Worm (Caenorhabditis elegans) whole organism, L3 larva: ENCODE measurements around the gene cts-1.

Experiments used
- R02D3.7 ChIP-seq: fragments of 150-350 bp; optimal IDR thresholded peaks from 2 replicates; lab custom pipeline; 2014; ENCODE audit warnings: missing biosample characterization, missing genetic modification characterization
- ZK546.5 ChIP-seq: sonication (generic microtip); optimal IDR thresholded peaks from 2 replicates; lab custom pipeline; 2017; ENCODE audit warnings: missing biosample characterization, missing genetic modification characterization
- ama-1 ChIP-seq: fragments of 150-350 bp; optimal IDR thresholded peaks from 2 replicates; lab custom pipeline; 2018
- ceh-28 ChIP-seq: fragments of 150-350 bp; optimal IDR thresholded peaks from 2 replicates; lab custom pipeline; 2014; ENCODE audit warnings: missing biosample characterization, missing genetic modification reagents, missing genetic modification characterization
- ceh-82 ChIP-seq: fragments of 150-350 bp; optimal IDR thresholded peaks from 2 replicates; lab custom pipeline; 2014; ENCODE audit warnings: missing biosample characterization, missing genetic modification characterization
- egl-27 ChIP-seq: sonication (generic microtip); optimal IDR thresholded peaks from 4 replicates; lab custom pipeline; 2017; ENCODE audit warnings: missing biosample characterization, missing genetic modification reagents, missing genetic modification characterization
- elt-3 ChIP-seq, 3 experiments: fragments of 150-350 bp in 1 of 3; sonication (generic microtip) in 2 of 3; optimal IDR thresholded peaks; 2 replicates in 2 of 3; 4 replicates in 1 of 3; lab custom pipeline; 2014 to 2017; ENCODE audit warnings: missing biosample characterization in 3 of 3, missing genetic modification characterization in 3 of 3
- fkh-10 ChIP-seq: sonication (generic microtip); optimal IDR thresholded peaks from 2 replicates; lab custom pipeline; 2017; ENCODE audit warnings: missing biosample characterization, missing genetic modification reagents, missing genetic modification characterization
- fkh-2 ChIP-seq: fragments of 150-350 bp; optimal IDR thresholded peaks from 2 replicates; lab custom pipeline; 2014; ENCODE audit warnings: missing biosample characterization, missing genetic modification reagents, missing genetic modification characterization
- lin-15B ChIP-seq: fragments of 150-350 bp; optimal IDR thresholded peaks from 2 replicates; lab custom pipeline; 2014; ENCODE audit warnings: missing biosample characterization, missing genetic modification characterization
- lin-39 ChIP-seq: fragments of 150-350 bp; optimal IDR thresholded peaks from 2 replicates; lab custom pipeline; 2018; ENCODE audit warnings: missing biosample characterization, missing genetic modification reagents, missing genetic modification characterization
- mml-1 ChIP-seq: fragments of 150-350 bp; sonication (generic microtip); optimal IDR thresholded peaks from 3 replicates; lab custom pipeline; 2014; ENCODE audit warnings: missing biosample characterization, missing genetic modification characterization
- nfya-1 ChIP-seq: sonication (generic microtip); optimal IDR thresholded peaks from 2 replicates; lab custom pipeline; 2017; ENCODE audit warnings: missing genetic modification characterization, mild to moderate bottlenecking, missing compliant biosample characterization, antibody characterized with exemption, moderate library complexity; ENCODE audit not compliant: insufficient read depth
- nhr-23 ChIP-seq: fragments of 150-350 bp; optimal IDR thresholded peaks from 2 replicates; lab custom pipeline; 2014; ENCODE audit warnings: missing biosample characterization, missing genetic modification reagents, missing genetic modification characterization
- nhr-25 ChIP-seq: sonication (generic microtip); optimal IDR thresholded peaks from 2 replicates; lab custom pipeline; 2017; ENCODE audit warnings: missing biosample characterization, missing genetic modification characterization
- nhr-28 ChIP-seq: fragments of 150-350 bp; optimal IDR thresholded peaks from 2 replicates; lab custom pipeline; 2014; ENCODE audit warnings: missing biosample characterization, missing genetic modification characterization
- nhr-43 ChIP-seq: sonication (generic microtip); optimal IDR thresholded peaks from 2 replicates; lab custom pipeline; 2016; ENCODE audit warnings: mild to moderate bottlenecking, missing genetic modification characterization, missing compliant biosample characterization; ENCODE audit not compliant: poor library complexity, severe bottlenecking
- nhr-76 ChIP-seq: fragments of 150-350 bp; sonication (generic microtip); optimal IDR thresholded peaks from 5 replicates; lab custom pipeline; 2014; ENCODE audit warnings: missing biosample characterization, missing genetic modification characterization
- nhr-77 ChIP-seq: fragments of 150-350 bp; optimal IDR thresholded peaks from 2 replicates; lab custom pipeline; 2014; ENCODE audit warnings: missing biosample characterization, missing genetic modification characterization
- snpc-4 ChIP-seq: fragments of 150-350 bp; optimal IDR thresholded peaks from 2 replicates; lab custom pipeline; 2014; ENCODE audit warnings: missing biosample characterization, missing genetic modification characterization
- tbx-2 ChIP-seq: sonication (generic microtip); optimal IDR thresholded peaks from 2 replicates; lab custom pipeline; 2016; ENCODE audit warnings: mild to moderate bottlenecking, missing genetic modification characterization, missing compliant biosample characterization
- unc-39 ChIP-seq: sonication (generic microtip); optimal IDR thresholded peaks from 4 replicates; lab custom pipeline; 2017; ENCODE audit warnings: missing biosample characterization, missing genetic modification characterization
- ztf-4 ChIP-seq: fragments of 150-350 bp; optimal IDR thresholded peaks from 2 replicates; lab custom pipeline; 2014; ENCODE audit warnings: missing biosample characterization, missing genetic modification characterization

Gene cts-1

ce11 chrIII:10178552-10178951 lies 37.9 kb downstream of the cts-1 start:
- TF ChIP-seq R02D3.7 (tag; lab: Kevin White, UChicago), result no peak
- no peak for TF ChIP-seq ama-1
- no peak for TF ChIP-seq nhr-77 (tag; lab: Kevin White, UChicago)
- TF ChIP-seq ztf-4 (tag; lab: Kevin White, UChicago), result no peak
- no peak for TF ChIP-seq ceh-28 (tag; lab: Kevin White, UChicago)
- TF ChIP-seq nhr-43 (tag; lab: Kevin White, UChicago), result no peak
- no peak for TF ChIP-seq nfya-1 (tag; lab: Kevin White, UChicago)
- no peak for TF ChIP-seq egl-27
- no peak for TF ChIP-seq nhr-23 (tag; lab: Kevin White, UChicago)
- TF ChIP-seq ZK546.5 (tag; lab: Kevin White, UChicago), result no peak
- TF ChIP-seq, all 47 proteins: peak for 0

- TF ChIP-seq fkh-10 (GFP tag; lab: Kevin White, UChicago) (no peak), mml-1 (tag; lab: Kevin White, UChicago) (no peak), unc-39 (tag; lab: Kevin White, UChicago) (no peak), ceh-82 (no peak), fkh-2 (tag; lab: Kevin White, UChicago) (no peak), lin-39 (no peak), lin-15B (tag; lab: Kevin White, UChicago) (no peak), elt-3 (tag; optimal IDR thresholded peaks at IDR 0.05; lab: Kevin White, UChicago) (no peak), ZK546.5 (tag; lab: Kevin White, UChicago) (no peak), snpc-4 (tag; lab: Kevin White, UChicago) (no peak), nhr-76 (no peak), tbx-2 (tag; lab: Kevin White, UChicago) (no peak), nhr-28 (tag; lab: Kevin White, UChicago) (no peak)
Observed at ce11 chrIII:10178023-10178422, 38.4 kb downstream of the cts-1 start.

- TF ChIP-seq nhr-25 (tag; lab: Kevin White, UChicago) (peak; percentile 66), elt-3 (tag; optimal IDR thresholded peaks at IDR 0.05; lab: Kevin White, UChicago) (peak in 2 of 3 experiments; percentile 56 to 95), nhr-23 (tag; lab: Kevin White, UChicago) (peak; percentile 81), R02D3.7 (tag; lab: Kevin White, UChicago) (no peak)
Observed at ce11 chrIII:10170265-10170664, 46.2 kb downstream of the cts-1 start.
